Worm (Caenorhabditis elegans): ENCODE measurements around the gene Y113G7C.1.

DNA sequence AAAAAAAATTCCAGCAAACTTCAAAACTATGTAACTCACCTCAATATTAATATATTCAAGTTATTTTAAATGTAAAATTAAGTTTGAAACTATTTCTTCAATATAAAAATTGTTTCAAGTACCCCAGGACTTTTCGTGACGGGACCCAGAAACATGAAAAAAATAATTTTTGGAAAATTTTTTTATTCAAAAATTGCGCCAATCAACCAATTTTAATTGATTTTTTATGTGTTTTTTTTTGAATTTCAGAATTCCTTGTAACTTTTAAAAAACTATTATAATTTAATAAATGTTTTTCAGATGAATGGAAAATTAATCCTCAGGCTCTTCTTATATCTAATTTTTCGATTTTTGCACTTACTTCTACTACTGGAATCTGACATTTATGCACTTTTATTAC is 19.9 kb upstream of the Y113G7C.1 start, which contains the start of gene ZC15.5:
- TF ChIP-seq dpl-1 (GFP tag; optimal IDR thresholded peaks at IDR 0.05) (no peak), jun-1 (tag; optimal IDR thresholded peaks at IDR 0.05) (no peak), lin-15B (tag; optimal IDR thresholded peaks at IDR 0.05) (no peak), pqm-1 (tag; optimal IDR thresholded peaks at IDR 0.05) (no peak), mdl-1 (tag; optimal IDR thresholded peaks at IDR 0.05) (no peak), egl-27 (tag; optimal IDR thresholded peaks at IDR 0.05) (no peak)

Measured in whole organism, L1 larva.